Worm (Caenorhabditis elegans) whole organism, mixed stage, embryonic: ENCODE results near the gene dab-1.

Experiments used
- M03D4.4 ChIP-seq: sonication (generic microtip); optimal IDR thresholded peaks from 2 replicates; lab custom pipeline; 2017; ENCODE audit warnings: mild to moderate bottlenecking, missing genetic modification characterization, missing compliant biosample characterization
- bed-3 ChIP-seq: fragments of 200-800 bp; sonication (Bioruptor generic); optimal IDR thresholded peaks from 3 replicates; lab custom pipeline; 2018; ENCODE audit warnings: mild to moderate bottlenecking, missing genetic modification characterization, moderate library complexity, missing compliant biosample characterization
- blmp-1 ChIP-seq: fragments of 150-350 bp; optimal IDR thresholded peaks from 2 replicates; lab custom pipeline; 2014; ENCODE audit warnings: missing biosample characterization, missing genetic modification characterization
- ceh-39 ChIP-seq: fragments of 150-350 bp; optimal IDR thresholded peaks from 2 replicates; lab custom pipeline; 2014; ENCODE audit warnings: missing biosample characterization, missing genetic modification characterization
- ceh-43 ChIP-seq: fragments of 200-800 bp; sonication (Bioruptor generic); optimal IDR thresholded peaks from 2 replicates; lab custom pipeline; 2018; ENCODE audit warnings: mild to moderate bottlenecking, missing genetic modification characterization, moderate library complexity, missing compliant biosample characterization
- ceh-83 ChIP-seq: fragments of 200-800 bp; sonication (Bioruptor generic); optimal IDR thresholded peaks from 2 replicates; lab custom pipeline; 2018; ENCODE audit warnings: mild to moderate bottlenecking, missing genetic modification characterization, missing compliant biosample characterization
- cnd-1 ChIP-seq: fragments of 200-800 bp; sonication (Bioruptor generic); optimal IDR thresholded peaks from 2 replicates; lab custom pipeline; 2018; ENCODE audit warnings: mild to moderate bottlenecking, missing genetic modification characterization, missing compliant biosample characterization
- drap-1 ChIP-seq: fragments of 200-800 bp; sonication (Bioruptor generic); optimal IDR thresholded peaks from 3 replicates; lab custom pipeline; 2018; ENCODE audit warnings: mild to moderate bottlenecking, missing genetic modification characterization, missing compliant biosample characterization
- elt-1 ChIP-seq: sonication (generic microtip); optimal IDR thresholded peaks from 2 replicates; lab custom pipeline; 2017; ENCODE audit warnings: missing genetic modification characterization, mild to moderate bottlenecking, missing compliant biosample characterization, antibody characterized with exemption, moderate library complexity, borderline replicate concordance; ENCODE audit not compliant: insufficient read depth
- elt-3 ChIP-seq: fragments of 150-350 bp; optimal IDR thresholded peaks from 2 replicates; lab custom pipeline; 2014; ENCODE audit warnings: missing biosample characterization, missing genetic modification characterization
- ham-2 ChIP-seq: fragments of 200-800 bp; sonication (Bioruptor generic); optimal IDR thresholded peaks from 2 replicates; lab custom pipeline; 2018; ENCODE audit warnings: mild to moderate bottlenecking, missing genetic modification characterization, missing compliant biosample characterization
- hlh-1 ChIP-seq: fragments of 150-350 bp; optimal IDR thresholded peaks from 2 replicates; lab custom pipeline; 2014; ENCODE audit warnings: missing biosample characterization, missing genetic modification reagents, missing genetic modification characterization
- lin-13 ChIP-seq: fragments of 150-350 bp; optimal IDR thresholded peaks from 2 replicates; lab custom pipeline; 2014; ENCODE audit warnings: missing biosample characterization, missing genetic modification characterization
- lin-32 ChIP-seq: fragments of 200-800 bp; sonication (Bioruptor generic); optimal IDR thresholded peaks from 2 replicates; lab custom pipeline; 2018; ENCODE audit warnings: mild to moderate bottlenecking, missing genetic modification characterization, missing compliant biosample characterization
- lsy-2 ChIP-seq: fragments of 150-350 bp; optimal IDR thresholded peaks from 2 replicates; lab custom pipeline; 2014; ENCODE audit warnings: missing biosample characterization, missing genetic modification characterization
- mab-5 ChIP-seq: fragments of 150-350 bp; optimal IDR thresholded peaks from 2 replicates; lab custom pipeline; 2014; ENCODE audit warnings: missing biosample characterization, missing genetic modification characterization
- mep-1 ChIP-seq: fragments of 150-350 bp; optimal IDR thresholded peaks from 2 replicates; lab custom pipeline; 2017; ENCODE audit warnings: missing biosample characterization, missing genetic modification reagents, missing genetic modification characterization, inconsistent platforms
- mls-2 ChIP-seq: sonication (generic microtip); optimal IDR thresholded peaks from 2 replicates; lab custom pipeline; 2016; ENCODE audit warnings: mild to moderate bottlenecking, missing genetic modification characterization, moderate library complexity, missing compliant biosample characterization
- nhr-12 ChIP-seq: fragments of 150-350 bp; optimal IDR thresholded peaks from 2 replicates; lab custom pipeline; 2014; ENCODE audit warnings: missing biosample characterization, missing genetic modification characterization
- nhr-2 ChIP-seq: fragments of 150-350 bp; optimal IDR thresholded peaks from 2 replicates; lab custom pipeline; 2014; ENCODE audit warnings: missing biosample characterization, missing genetic modification characterization
- nhr-237 ChIP-seq: fragments of 150-350 bp; optimal IDR thresholded peaks from 2 replicates; lab custom pipeline; 2014; ENCODE audit warnings: missing biosample characterization, missing genetic modification characterization
- nhr-28 ChIP-seq: fragments of 150-350 bp; optimal IDR thresholded peaks from 2 replicates; lab custom pipeline; 2014; ENCODE audit warnings: missing biosample characterization, missing genetic modification characterization
- nhr-76 ChIP-seq: sonication (generic microtip); optimal IDR thresholded peaks from 2 replicates; lab custom pipeline; 2017; ENCODE audit warnings: missing biosample characterization, missing genetic modification characterization
- pha-4 ChIP-seq: fragments of 150-350 bp; optimal IDR thresholded peaks from 2 replicates; lab custom pipeline; 2018; ENCODE audit warnings: missing biosample characterization, missing genetic modification reagents, missing genetic modification characterization
- sem-2 ChIP-seq: fragments of 200-800 bp; sonication (Bioruptor generic); optimal IDR thresholded peaks from 2 replicates; lab custom pipeline; 2018; ENCODE audit warnings: mild to moderate bottlenecking, missing genetic modification characterization, missing compliant biosample characterization
- snpc-4 ChIP-seq: fragments of 150-350 bp; optimal IDR thresholded peaks from 2 replicates; lab custom pipeline; 2014; ENCODE audit warnings: missing biosample characterization, missing genetic modification characterization
- sptf-1 ChIP-seq: sonication (generic microtip); optimal IDR thresholded peaks from 2 replicates; lab custom pipeline; 2017; ENCODE audit warnings: mild to moderate bottlenecking, missing genetic modification characterization, moderate library complexity, missing compliant biosample characterization
- tbx-8 ChIP-seq: fragments of 200-800 bp; sonication (Bioruptor generic); optimal IDR thresholded peaks from 2 replicates; lab custom pipeline; 2018; ENCODE audit warnings: mild to moderate bottlenecking, missing genetic modification characterization, moderate library complexity, missing compliant biosample characterization
- unc-120 ChIP-seq: sonication (generic microtip); optimal IDR thresholded peaks from 2 replicates; lab custom pipeline; 2017; ENCODE audit warnings: missing genetic modification characterization, missing compliant biosample characterization; ENCODE audit not compliant: poor library complexity, severe bottlenecking
- unc-39 ChIP-seq: fragments of 150-350 bp; optimal IDR thresholded peaks from 2 replicates; lab custom pipeline; 2014; ENCODE audit warnings: missing biosample characterization, missing genetic modification characterization
- unc-62 ChIP-seq: fragments of 150-350 bp; optimal IDR thresholded peaks from 2 replicates; lab custom pipeline; 2014; ENCODE audit warnings: missing biosample characterization, missing genetic modification reagents, missing genetic modification characterization
- zip-8 ChIP-seq: fragments of 150-350 bp; optimal IDR thresholded peaks from 2 replicates; lab custom pipeline; 2014; ENCODE audit warnings: missing biosample characterization, missing genetic modification characterization
- ztf-11 ChIP-seq: fragments of 150-350 bp; optimal IDR thresholded peaks from 2 replicates; lab custom pipeline; 2014; ENCODE audit warnings: missing biosample characterization, missing genetic modification characterization

The dab-1 gene

ce11 chrII:8222309-8223065, at the start of gene dab-1:
dab-1 (plus strand) TSS chrII:8222386.
- TF ChIP-seq blmp-1 (tag; lab: Kevin White, UChicago) (no peak), nhr-76 (tag; lab: Kevin White, UChicago) (no peak), ceh-39 (peak; percentile 62), ceh-43 (GFP tag; lab: Kevin White, UChicago) (no peak), drap-1 (peak; percentile 8), unc-120 (tag; lab: Kevin White, UChicago) (no peak), M03D4.4 (tag; lab: Kevin White, UChicago) (no peak), nhr-12 (tag; lab: Kevin White, UChicago) (no peak), ztf-11 (tag; lab: Kevin White, UChicago) (no peak), lin-32 (no peak), sptf-1 (tag; lab: Kevin White, UChicago) (peak; percentile 49), pha-4 (tag; lab: Kevin White, UChicago) (no peak), hlh-1 (no peak), ham-2 (peak; percentile 41), unc-62 (GFP tag; lab: Kevin White, UChicago) (no peak), nhr-237 (tag; lab: Kevin White, UChicago) (peak; percentile 18), zip-8 (tag; lab: Kevin White, UChicago) (no peak), snpc-4 (tag; lab: Kevin White, UChicago) (no peak), sem-2 (peak; percentile 45), bed-3 (GFP tag; lab: Kevin White, UChicago) (no peak), nhr-2 (tag; lab: Kevin White, UChicago) (peak; percentile 42), nhr-28 (tag; lab: Kevin White, UChicago) (no peak), mab-5 (tag; lab: Kevin White, UChicago) (no peak), mls-2 (no peak), elt-1 (tag; lab: Kevin White, UChicago) (no peak), mep-1 (tag; lab: Kevin White, UChicago) (peak; percentile 38), lsy-2 (tag; lab: Kevin White, UChicago) (no peak), ceh-83 (no peak)

ce11 chrII:8173449-8173848, 48.7 kb upstream of the dab-1 start, which contains the start of the genes decr-1.3 and T05C12.1:
decr-1.3 (minus strand) TSS chrII:8173549.
T05C12.1 (plus strand) TSS chrII:8173680.
- TF ChIP-seq lsy-2 (tag; lab: Kevin White, UChicago) = no peak
- TF ChIP-seq blmp-1 (tag; lab: Kevin White, UChicago) = no peak
- no peak for TF ChIP-seq unc-39
- TF ChIP-seq unc-62 (GFP tag; lab: Kevin White, UChicago) = no peak
- TF ChIP-seq hlh-1 = no peak
- TF ChIP-seq elt-1 (tag; lab: Kevin White, UChicago) = no peak
- TF ChIP-seq sptf-1 (tag; lab: Kevin White, UChicago) = no peak
- TF ChIP-seq nhr-237 (tag; lab: Kevin White, UChicago) = no peak
- TF ChIP-seq ceh-83 = no peak
- no peak for TF ChIP-seq zip-8 (tag; lab: Kevin White, UChicago)
- TF ChIP-seq bed-3 (GFP tag; lab: Kevin White, UChicago) = no peak
- TF ChIP-seq lin-32 = no peak
- TF ChIP-seq mab-5 (tag; lab: Kevin White, UChicago) = no peak
- TF ChIP-seq elt-3 (tag; lab: Kevin White, UChicago) = no peak
- TF ChIP-seq ceh-39 = no peak
- TF ChIP-seq nhr-12 (tag; lab: Kevin White, UChicago) = no peak
- TF ChIP-seq lin-13 (tag; lab: Kevin White, UChicago) = no peak
- TF ChIP-seq nhr-76 (tag; lab: Kevin White, UChicago) = no peak
- TF ChIP-seq cnd-1 (tag; lab: Kevin White, UChicago) = no peak

- no peak for TF ChIP-seq nhr-237 (tag; lab: Kevin White, UChicago)
- TF ChIP-seq nhr-28 (tag; lab: Kevin White, UChicago) = no peak
These were observed 48.0 kb upstream of the dab-1 start for ce11 chrII:8174148-8174547.

- TF ChIP-seq nhr-2 (tag; lab: Kevin White, UChicago) (no peak), tbx-8 (GFP tag; lab: Kevin White, UChicago) (no peak), lin-32 (no peak), cnd-1 (tag; lab: Kevin White, UChicago) (no peak), zip-8 (tag; lab: Kevin White, UChicago) (no peak)
These were observed 45.1 kb upstream of the dab-1 start, which contains the start of gene acr-14 for ce11 chrII:8177095-8177494. acr-14 (minus strand) TSS chrII:8177195.
